Fruit fly (Drosophila melanogaster) whole organism: ENCODE data around the gene CG15561.

Experiments
- EcR ChIP-seq, 2 experiments: fragments of >200 bp; optimal IDR thresholded peaks; 2 replicates each; lab custom pipeline; 2017; ENCODE audit warnings: missing biosample characterization in 2 of 2, missing genetic modification characterization in 2 of 2, missing genetic modification reagents in 2 of 2
- pan ChIP-seq: fragments of >200 bp; optimal IDR thresholded peaks from 2 replicates; lab custom pipeline; 2017
- psq ChIP-seq: fragments of >200 bp; optimal IDR thresholded peaks from 2 replicates; lab custom pipeline; 2017
- usp ChIP-seq: fragments of >200 bp; optimal IDR thresholded peaks from 2 replicates; lab custom pipeline; 2017; ENCODE audit warnings: missing biosample characterization, missing genetic modification characterization, mixed read lengths

DNA sequence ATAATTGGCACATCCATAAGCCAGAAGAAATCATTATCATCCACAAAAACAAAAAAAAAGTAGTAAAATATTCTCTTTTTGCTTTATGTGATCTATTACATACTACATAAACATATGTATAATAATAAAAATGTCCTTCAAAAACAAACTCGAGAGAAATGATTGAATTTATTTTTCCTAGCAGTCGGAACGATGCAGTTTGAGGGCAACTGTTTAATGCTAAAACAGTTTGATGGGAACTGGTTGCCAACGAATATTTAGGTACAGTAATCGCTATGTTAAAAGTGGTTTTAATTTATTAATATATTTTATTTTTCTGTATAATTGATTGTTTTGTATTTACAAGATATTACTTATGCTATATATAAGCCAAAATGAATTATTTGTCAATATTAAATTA is 15.4 kb upstream of the CG15561 start:
- no peak for TF ChIP-seq EcR (GFP tag; optimal IDR thresholded peaks at IDR 0.05; lab: Kevin White, UChicago)
- TF ChIP-seq pan (lab: Kevin White, UChicago), result no peak
- TF ChIP-seq psq (lab: Kevin White, UChicago), result no peak
- TF ChIP-seq usp, result no peak
